Worm (Caenorhabditis elegans) whole organism, L2 larva: ENCODE data around the gene C33D3.5.

ENCODE experiments used
- ZK546.5 ChIP-seq: sonication (generic microtip); optimal IDR thresholded peaks from 2 replicates; lab custom pipeline; 2017; ENCODE audit warnings: missing biosample characterization, missing genetic modification characterization
- ama-1 ChIP-seq: fragments of 150-350 bp; optimal IDR thresholded peaks from 2 replicates; lab custom pipeline; 2018; ENCODE audit warnings: inconsistent platforms
- fos-1 ChIP-seq: fragments of 150-350 bp; optimal IDR thresholded peaks from 2 replicates; lab custom pipeline; 2014; ENCODE audit warnings: missing biosample characterization, missing genetic modification characterization
- nhr-12 ChIP-seq: fragments of 150-350 bp; optimal IDR thresholded peaks from 2 replicates; lab custom pipeline; 2014; ENCODE audit warnings: missing biosample characterization, missing genetic modification characterization
- nhr-6 ChIP-seq: fragments of 150-350 bp; optimal IDR thresholded peaks from 2 replicates; lab custom pipeline; 2014; ENCODE audit warnings: missing biosample characterization, missing genetic modification characterization
- nhr-77 ChIP-seq: fragments of 150-350 bp; optimal IDR thresholded peaks from 2 replicates; lab custom pipeline; 2014; ENCODE audit warnings: missing biosample characterization, missing genetic modification characterization
- snpc-4 ChIP-seq: fragments of 150-350 bp; optimal IDR thresholded peaks from 2 replicates; lab custom pipeline; 2014; ENCODE audit warnings: missing biosample characterization, missing genetic modification characterization
- unc-62 ChIP-seq: fragments of 150-350 bp; optimal IDR thresholded peaks from 2 replicates; lab custom pipeline; 2014; ENCODE audit warnings: missing biosample characterization, missing genetic modification reagents, missing genetic modification characterization
- zag-1 ChIP-seq: fragments of 150-350 bp; optimal IDR thresholded peaks from 2 replicates; lab custom pipeline; 2014; ENCODE audit warnings: missing biosample characterization, missing genetic modification characterization

ce11 chrX:10482272-10482671 lies 8.9 kb upstream of the C33D3.5 start:
- TF ChIP-seq unc-62 (GFP tag; lab: Kevin White, UChicago) (no peak), nhr-6 (tag; lab: Kevin White, UChicago) (no peak), ZK546.5 (tag; lab: Kevin White, UChicago) (no peak), nhr-12 (no peak), zag-1 (tag; lab: Kevin White, UChicago) (no peak), fos-1 (tag; lab: Kevin White, UChicago) (no peak), ama-1 (lab: Kevin White, UChicago) (no peak), snpc-4 (tag; lab: Kevin White, UChicago) (no peak), nhr-77 (no peak)
